Worm (Caenorhabditis elegans) whole organism, L2 larva: ENCODE results near the gene ncs-1.

Source experiments
- R02D3.7 ChIP-seq: fragments of 150-350 bp; optimal IDR thresholded peaks from 2 replicates; lab custom pipeline; 2014; ENCODE audit warnings: missing biosample characterization, missing genetic modification characterization
- ZK546.5 ChIP-seq: sonication (generic microtip); optimal IDR thresholded peaks from 2 replicates; lab custom pipeline; 2017; ENCODE audit warnings: missing biosample characterization, missing genetic modification characterization
- alr-1 ChIP-seq: fragments of 150-350 bp; optimal IDR thresholded peaks from 2 replicates; lab custom pipeline; 2014; ENCODE audit warnings: missing biosample characterization, missing genetic modification characterization
- ama-1 ChIP-seq: fragments of 150-350 bp; optimal IDR thresholded peaks from 2 replicates; lab custom pipeline; 2018; ENCODE audit warnings: inconsistent platforms
- ceh-16 ChIP-seq: fragments of 150-350 bp; optimal IDR thresholded peaks from 2 replicates; lab custom pipeline; 2014; ENCODE audit warnings: missing biosample characterization, missing genetic modification characterization
- ceh-82 ChIP-seq: fragments of 150-350 bp; optimal IDR thresholded peaks from 2 replicates; lab custom pipeline; 2014; ENCODE audit warnings: missing biosample characterization, missing genetic modification characterization
- lin-11 ChIP-seq: fragments of 150-350 bp; sonication (generic microtip); optimal IDR thresholded peaks from 2 replicates; lab custom pipeline; 2014; ENCODE audit warnings: missing biosample characterization, missing genetic modification characterization, inconsistent platforms, mixed read lengths
- mdl-1 ChIP-seq, 2 experiments: fragments of 150-350 bp in 1 of 2; sonication (generic microtip) in 1 of 2; optimal IDR thresholded peaks; 2 replicates each; lab custom pipeline; 2017; ENCODE audit warnings: missing biosample characterization in 2 of 2, missing genetic modification characterization in 2 of 2
- nhr-11 ChIP-seq: fragments of 150-350 bp; optimal IDR thresholded peaks from 2 replicates; lab custom pipeline; 2014; ENCODE audit warnings: missing biosample characterization, missing genetic modification characterization
- nhr-129 ChIP-seq: fragments of 150-350 bp; optimal IDR thresholded peaks from 2 replicates; lab custom pipeline; 2014; ENCODE audit warnings: missing biosample characterization, missing genetic modification characterization
- nhr-25 ChIP-seq: fragments of 150-350 bp; sonication (generic microtip); optimal IDR thresholded peaks from 3 replicates; lab custom pipeline; 2014; ENCODE audit warnings: missing biosample characterization, missing genetic modification characterization
- unc-39 ChIP-seq: fragments of 150-350 bp; optimal IDR thresholded peaks from 2 replicates; lab custom pipeline; 2014; ENCODE audit warnings: missing biosample characterization, missing genetic modification characterization
- zag-1 ChIP-seq: fragments of 150-350 bp; optimal IDR thresholded peaks from 2 replicates; lab custom pipeline; 2014; ENCODE audit warnings: missing biosample characterization, missing genetic modification characterization
- ztf-4 ChIP-seq: fragments of 150-350 bp; optimal IDR thresholded peaks from 2 replicates; lab custom pipeline; 2014; ENCODE audit warnings: missing biosample characterization, missing genetic modification characterization

DNA sequence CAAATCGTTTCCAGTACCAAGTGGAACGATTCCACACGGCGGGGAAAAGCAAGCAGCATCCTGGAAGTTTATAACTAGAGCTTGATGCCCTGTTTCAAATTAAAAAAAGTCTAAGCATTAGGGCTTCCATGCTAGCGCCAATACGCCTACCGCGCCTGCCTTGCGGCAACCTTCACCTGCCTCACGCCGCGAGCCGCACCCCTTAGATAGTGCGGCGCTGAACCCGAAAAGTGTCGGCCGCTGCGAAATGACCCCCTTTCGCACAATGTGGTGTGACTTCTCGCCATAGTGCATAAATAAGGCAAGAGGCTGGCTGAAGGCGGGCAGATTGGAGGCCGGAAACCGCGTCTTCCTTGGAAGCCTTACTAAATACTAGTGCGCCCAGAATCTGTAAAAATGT is 23.4 kb upstream of the ncs-1 start:
- no peak for TF ChIP-seq unc-39 (tag; lab: Kevin White, UChicago)
- no peak for TF ChIP-seq ZK546.5 (tag; lab: Kevin White, UChicago)
- no peak for TF ChIP-seq nhr-11 (tag; lab: Kevin White, UChicago)
- no peak for TF ChIP-seq nhr-129 (tag; lab: Kevin White, UChicago)
- no peak for TF ChIP-seq alr-1 (tag; lab: Kevin White, UChicago)
- no peak for TF ChIP-seq mdl-1 (tag; optimal IDR thresholded peaks at IDR 0.05; lab: Kevin White, UChicago)
- TF ChIP-seq ama-1: no peak
- TF ChIP-seq ceh-82 (tag; lab: Kevin White, UChicago): no peak
- TF ChIP-seq R02D3.7 (tag; lab: Kevin White, UChicago): no peak
- no peak for TF ChIP-seq ceh-16 (tag; lab: Kevin White, UChicago)
- no peak for TF ChIP-seq nhr-25 (tag; lab: Kevin White, UChicago)
- TF ChIP-seq ztf-4: no peak
- TF ChIP-seq zag-1 (tag; lab: Kevin White, UChicago): no peak
- TF ChIP-seq lin-11 (tag; lab: Kevin White, UChicago): no peak
